Worm (Caenorhabditis elegans) whole organism, L2 larva: ENCODE measurements around the gene myrf-1.
A peak's percentile ranks its signal among the peaks of the same experiment; 100 is the strongest.

Source experiments
- C34F6.9 ChIP-seq: fragments of 150-350 bp; optimal IDR thresholded peaks from 2 replicates; lab custom pipeline; 2014; ENCODE audit warnings: missing biosample characterization, missing genetic modification characterization
- F13H6.1 ChIP-seq: sonication (generic microtip); optimal IDR thresholded peaks from 2 replicates; lab custom pipeline; 2016; ENCODE audit warnings: missing genetic modification characterization, missing compliant biosample characterization
- R02D3.7 ChIP-seq: fragments of 150-350 bp; optimal IDR thresholded peaks from 2 replicates; lab custom pipeline; 2014; ENCODE audit warnings: missing biosample characterization, missing genetic modification characterization
- Y55F3AM.14 ChIP-seq: fragments of 200-800 bp; sonication (Bioruptor generic); optimal IDR thresholded peaks from 2 replicates; lab custom pipeline; 2018; ENCODE audit warnings: mild to moderate bottlenecking, missing genetic modification characterization, missing compliant biosample characterization
- ZK546.5 ChIP-seq: sonication (generic microtip); optimal IDR thresholded peaks from 2 replicates; lab custom pipeline; 2017; ENCODE audit warnings: missing biosample characterization, missing genetic modification characterization
- aly-2 ChIP-seq: fragments of 150-350 bp; optimal IDR thresholded peaks from 2 replicates; lab custom pipeline; 2014; ENCODE audit warnings: missing biosample characterization, missing genetic modification characterization
- ama-1 ChIP-seq: fragments of 150-350 bp; optimal IDR thresholded peaks from 2 replicates; lab custom pipeline; 2018; ENCODE audit warnings: inconsistent platforms
- blmp-1 ChIP-seq: sonication (generic microtip); optimal IDR thresholded peaks from 2 replicates; lab custom pipeline; 2017; ENCODE audit warnings: missing genetic modification characterization, mild to moderate bottlenecking, missing compliant biosample characterization, antibody characterized with exemption, moderate library complexity; ENCODE audit not compliant: insufficient read depth
- ceh-16 ChIP-seq: fragments of 150-350 bp; optimal IDR thresholded peaks from 2 replicates; lab custom pipeline; 2014; ENCODE audit warnings: missing biosample characterization, missing genetic modification characterization
- ceh-82 ChIP-seq: fragments of 150-350 bp; optimal IDR thresholded peaks from 2 replicates; lab custom pipeline; 2014; ENCODE audit warnings: missing biosample characterization, missing genetic modification characterization
- crh-2 ChIP-seq: sonication (generic microtip); optimal IDR thresholded peaks from 2 replicates; lab custom pipeline; 2017; ENCODE audit warnings: missing biosample characterization, missing genetic modification characterization
- dmd-4 ChIP-seq: sonication (generic microtip); optimal IDR thresholded peaks from 2 replicates; lab custom pipeline; 2017; ENCODE audit warnings: missing biosample characterization, missing genetic modification characterization
- egl-27 ChIP-seq: sonication (generic microtip); optimal IDR thresholded peaks from 3 replicates; lab custom pipeline; 2017; ENCODE audit warnings: missing biosample characterization, missing genetic modification reagents, missing genetic modification characterization
- elt-3 ChIP-seq: sonication (generic microtip); optimal IDR thresholded peaks from 2 replicates; lab custom pipeline; 2017; ENCODE audit warnings: missing biosample characterization, missing genetic modification characterization
- fos-1 ChIP-seq: fragments of 150-350 bp; optimal IDR thresholded peaks from 2 replicates; lab custom pipeline; 2014; ENCODE audit warnings: missing biosample characterization, missing genetic modification characterization
- gmeb-1 ChIP-seq: fragments of 150-350 bp; optimal IDR thresholded peaks from 2 replicates; lab custom pipeline; 2014; ENCODE audit warnings: missing biosample characterization, missing genetic modification characterization
- lin-11 ChIP-seq: fragments of 150-350 bp; sonication (generic microtip); optimal IDR thresholded peaks from 2 replicates; lab custom pipeline; 2014; ENCODE audit warnings: missing biosample characterization, missing genetic modification characterization, inconsistent platforms, mixed read lengths
- lin-13 ChIP-seq: fragments of 150-350 bp; optimal IDR thresholded peaks from 2 replicates; lab custom pipeline; 2014; ENCODE audit warnings: missing biosample characterization, missing genetic modification reagents, missing genetic modification characterization
- lin-39 ChIP-seq: fragments of 150-350 bp; optimal IDR thresholded peaks from 2 replicates; lab custom pipeline; 2014; ENCODE audit warnings: missing biosample characterization, missing genetic modification reagents, missing genetic modification characterization
- lsy-2 ChIP-seq, 2 experiments: fragments of 150-350 bp in 1 of 2; sonication (generic microtip) in 1 of 2; optimal IDR thresholded peaks; 2 replicates each; lab custom pipeline; 2014 to 2017; ENCODE audit warnings: missing biosample characterization in 2 of 2, missing genetic modification characterization in 2 of 2
- mab-5 ChIP-seq: fragments of 150-350 bp; optimal IDR thresholded peaks from 2 replicates; lab custom pipeline; 2014; ENCODE audit warnings: missing biosample characterization, missing genetic modification characterization
- mdl-1 ChIP-seq, 2 experiments: fragments of 150-350 bp in 1 of 2; sonication (generic microtip) in 1 of 2; optimal IDR thresholded peaks; 2 replicates each; lab custom pipeline; 2017; ENCODE audit warnings: missing biosample characterization in 2 of 2, missing genetic modification characterization in 2 of 2
- nhr-11 ChIP-seq: fragments of 150-350 bp; optimal IDR thresholded peaks from 2 replicates; lab custom pipeline; 2014; ENCODE audit warnings: missing biosample characterization, missing genetic modification characterization
- nhr-21 ChIP-seq: fragments of 150-350 bp; optimal IDR thresholded peaks from 2 replicates; lab custom pipeline; 2014; ENCODE audit warnings: missing biosample characterization, missing genetic modification characterization
- nhr-237 ChIP-seq: fragments of 150-350 bp; optimal IDR thresholded peaks from 2 replicates; lab custom pipeline; 2014; ENCODE audit warnings: missing biosample characterization, missing genetic modification characterization
- nhr-25 ChIP-seq: fragments of 150-350 bp; sonication (generic microtip); optimal IDR thresholded peaks from 3 replicates; lab custom pipeline; 2014; ENCODE audit warnings: missing biosample characterization, missing genetic modification characterization
- nhr-6 ChIP-seq: fragments of 150-350 bp; optimal IDR thresholded peaks from 2 replicates; lab custom pipeline; 2014; ENCODE audit warnings: missing biosample characterization, missing genetic modification characterization
- nhr-77 ChIP-seq: fragments of 150-350 bp; optimal IDR thresholded peaks from 2 replicates; lab custom pipeline; 2014; ENCODE audit warnings: missing biosample characterization, missing genetic modification characterization
- peb-1 ChIP-seq: fragments of 150-350 bp; optimal IDR thresholded peaks from 2 replicates; lab custom pipeline; 2014; ENCODE audit warnings: missing biosample characterization, missing genetic modification characterization
- sem-4 ChIP-seq: fragments of 150-350 bp; optimal IDR thresholded peaks from 2 replicates; lab custom pipeline; 2014; ENCODE audit warnings: missing biosample characterization, missing genetic modification reagents, missing genetic modification characterization
- sma-3 ChIP-seq: sonication (generic microtip); optimal IDR thresholded peaks from 2 replicates; lab custom pipeline; 2016; ENCODE audit warnings: missing genetic modification reagents, missing genetic modification characterization, missing compliant biosample characterization
- sma-9 ChIP-seq, 2 experiments: fragments of 150-350 bp in 1 of 2; sonication (generic microtip) in 1 of 2; optimal IDR thresholded peaks; 2 replicates each; lab custom pipeline; 2014 to 2016; ENCODE audit warnings: missing genetic modification characterization in 2 of 2, mild to moderate bottlenecking in 1 of 2, missing biosample characterization in 1 of 2, missing compliant biosample characterization in 1 of 2, missing genetic modification reagents in 1 of 2, moderate library complexity in 1 of 2
- unc-39 ChIP-seq: fragments of 150-350 bp; optimal IDR thresholded peaks from 2 replicates; lab custom pipeline; 2014; ENCODE audit warnings: missing biosample characterization, missing genetic modification characterization
- unc-55 ChIP-seq: fragments of 150-350 bp; sonication (generic microtip); optimal IDR thresholded peaks from 3 replicates; lab custom pipeline; 2014; ENCODE audit warnings: missing biosample characterization, missing genetic modification reagents, missing genetic modification characterization
- unc-62 ChIP-seq: fragments of 150-350 bp; optimal IDR thresholded peaks from 2 replicates; lab custom pipeline; 2014; ENCODE audit warnings: missing biosample characterization, missing genetic modification reagents, missing genetic modification characterization
- ztf-1 ChIP-seq: fragments of 200-800 bp; sonication (Bioruptor generic); conservative IDR thresholded peaks from 2 replicates; pipeline ENCODE4 v1.3.6; 2022; ENCODE audit warnings: missing genetic modification characterization, missing compliant biosample characterization
- ztf-11 ChIP-seq: sonication (generic microtip); optimal IDR thresholded peaks from 2 replicates; lab custom pipeline; 2017; ENCODE audit warnings: missing biosample characterization, missing genetic modification characterization
- ztf-4 ChIP-seq: fragments of 150-350 bp; optimal IDR thresholded peaks from 2 replicates; lab custom pipeline; 2014; ENCODE audit warnings: missing biosample characterization, missing genetic modification characterization

myrf-1 gene

ce11 chrII:10539232-10539631, 36.9 kb upstream of the myrf-1 start, which contains the start of gene R166.3:
TSS of gene R166.3 (minus strand) at chrII:10539332.
- TF ChIP-seq lin-11 (tag; lab: Kevin White, UChicago) (no peak), unc-62 (GFP tag; lab: Kevin White, UChicago) (no peak), nhr-11 (no peak), elt-3 (no peak), nhr-237 (tag; lab: Kevin White, UChicago) (no peak), fos-1 (tag; lab: Kevin White, UChicago) (no peak), unc-39 (no peak), mab-5 (tag; lab: Kevin White, UChicago) (no peak), dmd-4 (tag; lab: Kevin White, UChicago) (no peak)
- TF ChIP-seq, all 48 proteins: peak for 0

- peak; percentile 57 for TF ChIP-seq unc-55 (GFP tag; lab: Kevin White, UChicago)
- peak; percentile 71 for TF ChIP-seq nhr-25 (tag; lab: Kevin White, UChicago)
- peak; percentile 58 for TF ChIP-seq crh-2
- TF ChIP-seq dmd-4 (tag; lab: Kevin White, UChicago): no peak
- no peak for TF ChIP-seq ztf-1 (GFP tag; lab: Robert Waterston, UW)
- TF ChIP-seq mab-5 (tag; lab: Kevin White, UChicago): no peak
- peak; percentile 38 for TF ChIP-seq fos-1 (tag; lab: Kevin White, UChicago)
- peak; percentile 55 for TF ChIP-seq F13H6.1 (tag; lab: Kevin White, UChicago)
- TF ChIP-seq sma-9 (GFP tag; optimal IDR thresholded peaks at IDR 0.05; lab: Kevin White, UChicago): peak; percentile 67
- no peak for TF ChIP-seq sma-9 (tag; optimal IDR thresholded peaks at IDR 0.05; lab: Kevin White, UChicago)
- peak; percentile 12 for TF ChIP-seq R02D3.7 (tag; lab: Kevin White, UChicago)
- peak; percentile 48 to 80 for TF ChIP-seq lsy-2 (tag; optimal IDR thresholded peaks at IDR 0.05; lab: Kevin White, UChicago)
- peak; percentile 13 for TF ChIP-seq lin-13 (GFP tag; lab: Kevin White, UChicago)
- no peak for TF ChIP-seq blmp-1 (tag; lab: Kevin White, UChicago)
- TF ChIP-seq C34F6.9 (tag; lab: Kevin White, UChicago): peak; percentile 63
- TF ChIP-seq sma-3 (GFP tag; lab: Kevin White, UChicago): peak; percentile 73
- no peak for TF ChIP-seq lin-39 (tag; lab: Kevin White, UChicago)
- TF ChIP-seq gmeb-1: peak; percentile 72
- no peak for TF ChIP-seq ZK546.5
- TF ChIP-seq lin-11 (tag; lab: Kevin White, UChicago): no peak
- TF ChIP-seq nhr-21 (tag; lab: Kevin White, UChicago): peak; percentile 44
- TF ChIP-seq, all 48 proteins: peak for 13
Observed at ce11 chrII:10537988-10538387, 35.6 kb upstream of the myrf-1 start.

- no peak for TF ChIP-seq aly-2
- no peak for TF ChIP-seq ceh-16 (tag; lab: Kevin White, UChicago)
- TF ChIP-seq ama-1 (lab: Kevin White, UChicago): no peak
- no peak for TF ChIP-seq fos-1 (tag; lab: Kevin White, UChicago)
- no peak for TF ChIP-seq peb-1 (tag; lab: Kevin White, UChicago)
- no peak for TF ChIP-seq blmp-1 (tag; lab: Kevin White, UChicago)
- TF ChIP-seq nhr-77: no peak
- no peak for TF ChIP-seq egl-27 (tag; lab: Kevin White, UChicago)
Observed at ce11 chrII:10537571-10537970, 35.2 kb upstream of the myrf-1 start, which contains the start of gene R166.2. TSS of gene R166.2 (minus strand) at chrII:10537671.

ce11 chrII:10533985-10534384, 31.6 kb upstream of the myrf-1 start:
- TF ChIP-seq ceh-82 (tag; lab: Kevin White, UChicago) (no peak), nhr-237 (tag; lab: Kevin White, UChicago) (no peak), ztf-4 (no peak), nhr-77 (no peak), lin-13 (GFP tag; lab: Kevin White, UChicago) (no peak), lin-39 (tag; lab: Kevin White, UChicago) (no peak)

- TF ChIP-seq gmeb-1: no peak
- TF ChIP-seq ztf-4: no peak
- TF ChIP-seq nhr-6 (tag; lab: Kevin White, UChicago): no peak
- no peak for TF ChIP-seq Y55F3AM.14 (GFP tag; lab: Kevin White, UChicago)
- TF ChIP-seq ztf-11 (tag; lab: Kevin White, UChicago): no peak
- TF ChIP-seq sem-4 (tag; lab: Kevin White, UChicago): no peak
- no peak for TF ChIP-seq mdl-1 (tag; optimal IDR thresholded peaks at IDR 0.05; lab: Kevin White, UChicago)
Observed at ce11 chrII:10531604-10532003, 29.3 kb upstream of the myrf-1 start.
